Worm (Caenorhabditis elegans) whole organism, mixed stage, embryonic: ENCODE results near the gene ZK892.6.

Experiments used
- M03D4.4 ChIP-seq: sonication (generic microtip); optimal IDR thresholded peaks from 2 replicates; lab custom pipeline; 2017; ENCODE audit warnings: mild to moderate bottlenecking, missing genetic modification characterization, missing compliant biosample characterization
- bed-3 ChIP-seq: fragments of 200-800 bp; sonication (Bioruptor generic); optimal IDR thresholded peaks from 3 replicates; lab custom pipeline; 2018; ENCODE audit warnings: mild to moderate bottlenecking, missing genetic modification characterization, moderate library complexity, missing compliant biosample characterization
- blmp-1 ChIP-seq: fragments of 150-350 bp; optimal IDR thresholded peaks from 2 replicates; lab custom pipeline; 2014; ENCODE audit warnings: missing biosample characterization, missing genetic modification characterization
- ceh-39 ChIP-seq: fragments of 150-350 bp; optimal IDR thresholded peaks from 2 replicates; lab custom pipeline; 2014; ENCODE audit warnings: missing biosample characterization, missing genetic modification characterization
- ceh-43 ChIP-seq: fragments of 200-800 bp; sonication (Bioruptor generic); optimal IDR thresholded peaks from 2 replicates; lab custom pipeline; 2018; ENCODE audit warnings: mild to moderate bottlenecking, missing genetic modification characterization, moderate library complexity, missing compliant biosample characterization
- ces-1 ChIP-seq: fragments of 150-350 bp; optimal IDR thresholded peaks from 2 replicates; lab custom pipeline; 2014; ENCODE audit warnings: missing biosample characterization, missing genetic modification reagents, missing genetic modification characterization
- cnd-1 ChIP-seq: fragments of 200-800 bp; sonication (Bioruptor generic); optimal IDR thresholded peaks from 2 replicates; lab custom pipeline; 2018; ENCODE audit warnings: mild to moderate bottlenecking, missing genetic modification characterization, missing compliant biosample characterization
- drap-1 ChIP-seq: fragments of 200-800 bp; sonication (Bioruptor generic); optimal IDR thresholded peaks from 3 replicates; lab custom pipeline; 2018; ENCODE audit warnings: mild to moderate bottlenecking, missing genetic modification characterization, missing compliant biosample characterization
- elt-3 ChIP-seq: fragments of 150-350 bp; optimal IDR thresholded peaks from 2 replicates; lab custom pipeline; 2014; ENCODE audit warnings: missing biosample characterization, missing genetic modification characterization
- flh-1 ChIP-seq: fragments of 200-800 bp; sonication (Bioruptor generic); optimal IDR thresholded peaks from 2 replicates; lab custom pipeline; 2018; ENCODE audit warnings: mild to moderate bottlenecking, missing genetic modification characterization, moderate library complexity, missing compliant biosample characterization
- ham-2 ChIP-seq: fragments of 200-800 bp; sonication (Bioruptor generic); optimal IDR thresholded peaks from 2 replicates; lab custom pipeline; 2018; ENCODE audit warnings: mild to moderate bottlenecking, missing genetic modification characterization, missing compliant biosample characterization
- hlh-1 ChIP-seq: fragments of 150-350 bp; optimal IDR thresholded peaks from 2 replicates; lab custom pipeline; 2014; ENCODE audit warnings: missing biosample characterization, missing genetic modification reagents, missing genetic modification characterization
- lin-13 ChIP-seq: fragments of 150-350 bp; optimal IDR thresholded peaks from 2 replicates; lab custom pipeline; 2014; ENCODE audit warnings: missing biosample characterization, missing genetic modification characterization
- lin-32 ChIP-seq: fragments of 200-800 bp; sonication (Bioruptor generic); optimal IDR thresholded peaks from 2 replicates; lab custom pipeline; 2018; ENCODE audit warnings: mild to moderate bottlenecking, missing genetic modification characterization, missing compliant biosample characterization
- lsy-2 ChIP-seq: fragments of 150-350 bp; optimal IDR thresholded peaks from 2 replicates; lab custom pipeline; 2014; ENCODE audit warnings: missing biosample characterization, missing genetic modification characterization
- mab-5 ChIP-seq: fragments of 150-350 bp; optimal IDR thresholded peaks from 2 replicates; lab custom pipeline; 2014; ENCODE audit warnings: missing biosample characterization, missing genetic modification characterization
- mep-1 ChIP-seq: fragments of 150-350 bp; optimal IDR thresholded peaks from 2 replicates; lab custom pipeline; 2017; ENCODE audit warnings: missing biosample characterization, missing genetic modification reagents, missing genetic modification characterization, inconsistent platforms
- mls-2 ChIP-seq: sonication (generic microtip); optimal IDR thresholded peaks from 2 replicates; lab custom pipeline; 2016; ENCODE audit warnings: mild to moderate bottlenecking, missing genetic modification characterization, moderate library complexity, missing compliant biosample characterization
- nhr-12 ChIP-seq: fragments of 150-350 bp; optimal IDR thresholded peaks from 2 replicates; lab custom pipeline; 2014; ENCODE audit warnings: missing biosample characterization, missing genetic modification characterization
- nhr-2 ChIP-seq: fragments of 150-350 bp; optimal IDR thresholded peaks from 2 replicates; lab custom pipeline; 2014; ENCODE audit warnings: missing biosample characterization, missing genetic modification characterization
- nhr-237 ChIP-seq: fragments of 150-350 bp; optimal IDR thresholded peaks from 2 replicates; lab custom pipeline; 2014; ENCODE audit warnings: missing biosample characterization, missing genetic modification characterization
- nhr-28 ChIP-seq: fragments of 150-350 bp; optimal IDR thresholded peaks from 2 replicates; lab custom pipeline; 2014; ENCODE audit warnings: missing biosample characterization, missing genetic modification characterization
- nhr-76 ChIP-seq: sonication (generic microtip); optimal IDR thresholded peaks from 2 replicates; lab custom pipeline; 2017; ENCODE audit warnings: missing biosample characterization, missing genetic modification characterization
- pha-4 ChIP-seq: fragments of 150-350 bp; optimal IDR thresholded peaks from 2 replicates; lab custom pipeline; 2018; ENCODE audit warnings: missing biosample characterization, missing genetic modification reagents, missing genetic modification characterization
- sem-2 ChIP-seq: fragments of 200-800 bp; sonication (Bioruptor generic); optimal IDR thresholded peaks from 2 replicates; lab custom pipeline; 2018; ENCODE audit warnings: mild to moderate bottlenecking, missing genetic modification characterization, missing compliant biosample characterization
- snpc-4 ChIP-seq: fragments of 150-350 bp; optimal IDR thresholded peaks from 2 replicates; lab custom pipeline; 2014; ENCODE audit warnings: missing biosample characterization, missing genetic modification characterization
- sptf-1 ChIP-seq: sonication (generic microtip); optimal IDR thresholded peaks from 2 replicates; lab custom pipeline; 2017; ENCODE audit warnings: mild to moderate bottlenecking, missing genetic modification characterization, moderate library complexity, missing compliant biosample characterization
- tbx-8 ChIP-seq: fragments of 200-800 bp; sonication (Bioruptor generic); optimal IDR thresholded peaks from 2 replicates; lab custom pipeline; 2018; ENCODE audit warnings: mild to moderate bottlenecking, missing genetic modification characterization, moderate library complexity, missing compliant biosample characterization
- unc-120 ChIP-seq: sonication (generic microtip); optimal IDR thresholded peaks from 2 replicates; lab custom pipeline; 2017; ENCODE audit warnings: missing genetic modification characterization, missing compliant biosample characterization; ENCODE audit not compliant: poor library complexity, severe bottlenecking
- unc-39 ChIP-seq: fragments of 150-350 bp; optimal IDR thresholded peaks from 2 replicates; lab custom pipeline; 2014; ENCODE audit warnings: missing biosample characterization, missing genetic modification characterization
- unc-62 ChIP-seq: fragments of 150-350 bp; optimal IDR thresholded peaks from 2 replicates; lab custom pipeline; 2014; ENCODE audit warnings: missing biosample characterization, missing genetic modification reagents, missing genetic modification characterization
- zip-8 ChIP-seq: fragments of 150-350 bp; optimal IDR thresholded peaks from 2 replicates; lab custom pipeline; 2014; ENCODE audit warnings: missing biosample characterization, missing genetic modification characterization

Gene ZK892.6

ce11 chrII:9935664-9936063 is 44.3 kb downstream of the ZK892.6 start:
- TF ChIP-seq mep-1 (no peak), lin-32 (GFP tag; lab: Kevin White, UChicago) (no peak), nhr-2 (no peak), nhr-76 (tag; lab: Kevin White, UChicago) (no peak), sem-2 (no peak), snpc-4 (no peak), elt-3 (tag; lab: Kevin White, UChicago) (no peak), M03D4.4 (tag; lab: Kevin White, UChicago) (no peak), unc-39 (tag; lab: Kevin White, UChicago) (no peak), ham-2 (GFP tag; lab: Kevin White, UChicago) (no peak), nhr-237 (tag; lab: Kevin White, UChicago) (no peak), unc-62 (GFP tag; lab: Kevin White, UChicago) (no peak), blmp-1 (tag; lab: Kevin White, UChicago) (no peak), zip-8 (tag; lab: Kevin White, UChicago) (no peak), drap-1 (GFP tag; lab: Kevin White, UChicago) (no peak)

DNA sequence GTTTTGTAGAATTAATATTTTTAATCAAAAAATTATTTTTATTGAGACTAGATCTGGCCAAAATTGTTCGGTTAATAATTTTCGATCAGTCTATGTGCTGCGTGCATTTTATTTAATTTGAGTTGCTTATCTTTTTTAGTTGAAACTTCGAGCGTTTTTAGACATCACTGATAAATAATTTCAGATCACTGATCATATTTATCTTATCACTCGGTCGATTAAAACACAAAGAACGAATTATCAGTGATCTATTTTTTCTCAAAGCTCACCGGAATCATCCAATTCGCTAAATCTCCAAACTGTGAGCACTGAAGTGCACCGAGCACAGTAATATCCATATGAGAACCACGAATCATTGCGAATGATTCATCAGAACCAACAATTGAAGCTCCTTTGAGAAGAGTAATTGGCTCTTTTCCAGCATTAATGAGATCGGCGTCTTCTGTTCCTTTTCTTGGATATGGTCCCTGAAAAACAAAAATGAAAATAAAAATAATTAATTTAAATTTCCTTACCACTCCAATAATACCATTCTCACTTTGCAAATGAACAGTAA is 44.8 kb downstream of the ZK892.6 start:
- no peak for TF ChIP-seq mep-1
- no peak for TF ChIP-seq bed-3 (GFP tag; lab: Kevin White, UChicago)
- TF ChIP-seq pha-4 (tag; lab: Kevin White, UChicago), result no peak

- TF ChIP-seq nhr-28, result no peak
- no peak for TF ChIP-seq drap-1 (GFP tag; lab: Kevin White, UChicago)
- TF ChIP-seq ceh-43, result no peak
- TF ChIP-seq cnd-1 (tag; lab: Kevin White, UChicago), result no peak
- TF ChIP-seq snpc-4, result no peak
- TF ChIP-seq unc-39 (tag; lab: Kevin White, UChicago), result no peak
- no peak for TF ChIP-seq tbx-8 (GFP tag; lab: Kevin White, UChicago)
- no peak for TF ChIP-seq zip-8 (tag; lab: Kevin White, UChicago)
- no peak for TF ChIP-seq nhr-12 (tag; lab: Kevin White, UChicago)
- no peak for TF ChIP-seq sptf-1
- no peak for TF ChIP-seq mep-1
- no peak for TF ChIP-seq lsy-2 (tag; lab: Kevin White, UChicago)
- no peak for TF ChIP-seq mab-5 (tag; lab: Kevin White, UChicago)
- TF ChIP-seq pha-4 (tag; lab: Kevin White, UChicago), result no peak
- no peak for TF ChIP-seq elt-3 (tag; lab: Kevin White, UChicago)
- TF ChIP-seq flh-1 (GFP tag; lab: Kevin White, UChicago), result no peak
- TF ChIP-seq nhr-2, result no peak
Observed at ce11 chrII:9934570-9934969, 45.4 kb downstream of the ZK892.6 start.

DNA sequence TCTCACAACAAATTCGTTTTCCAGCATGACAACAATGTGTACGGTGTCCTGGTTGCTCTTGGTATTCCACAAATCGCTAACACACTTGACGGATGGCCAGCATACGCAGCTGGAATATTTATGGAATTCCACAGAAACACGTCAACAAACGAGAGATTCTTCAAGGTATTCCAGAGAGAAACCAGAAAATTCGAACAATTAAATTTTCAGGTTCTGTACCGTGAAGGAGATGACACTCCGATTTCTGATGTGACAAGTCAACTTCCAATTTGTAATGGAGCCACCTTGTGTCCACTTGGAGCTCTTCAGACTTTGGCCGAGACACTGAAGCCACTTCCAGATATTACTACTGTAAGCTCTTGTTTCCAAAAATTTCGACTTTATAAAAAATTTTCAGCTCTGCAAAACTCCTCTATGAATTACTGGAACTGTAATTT is 46.0 kb downstream of the ZK892.6 start:
- TF ChIP-seq ceh-43, result no peak
- TF ChIP-seq lin-13 (tag; lab: Kevin White, UChicago), result no peak
- no peak for TF ChIP-seq mls-2 (tag; lab: Kevin White, UChicago)
- no peak for TF ChIP-seq mep-1
- no peak for TF ChIP-seq elt-3 (tag; lab: Kevin White, UChicago)
- no peak for TF ChIP-seq lsy-2 (tag; lab: Kevin White, UChicago)

ce11 chrII:9931476-9931875 is 48.5 kb downstream of the ZK892.6 start, which contains the start of gene pho-11:
TSS of gene pho-11 (plus strand) at chrII:9931849.
- no peak for TF ChIP-seq cnd-1 (tag; lab: Kevin White, UChicago)

DNA sequence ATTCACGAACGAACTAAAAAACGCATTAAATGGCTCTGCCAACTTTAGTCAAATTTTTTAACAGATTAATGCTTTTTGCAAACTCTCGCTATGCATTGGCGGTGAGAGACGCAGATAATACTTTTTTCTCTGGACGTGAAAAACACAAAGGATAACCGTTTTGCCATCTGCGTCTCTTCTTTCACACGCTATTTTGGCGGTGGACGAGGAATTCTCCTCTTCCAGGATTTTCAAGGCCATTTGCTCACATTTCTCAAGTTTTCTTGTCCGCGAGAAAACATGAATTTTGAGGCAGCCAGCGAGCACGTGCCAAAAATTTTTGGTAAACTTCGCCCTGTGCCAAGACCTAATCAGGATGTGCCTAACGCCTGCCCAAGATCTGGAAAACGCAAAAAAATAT is 48.9 kb downstream of the ZK892.6 start:
- TF ChIP-seq zip-8 (tag; lab: Kevin White, UChicago) (no peak), lsy-2 (tag; lab: Kevin White, UChicago) (no peak), lin-32 (GFP tag; lab: Kevin White, UChicago) (no peak), hlh-1 (tag; lab: Kevin White, UChicago) (no peak), tbx-8 (GFP tag; lab: Kevin White, UChicago) (no peak), mls-2 (tag; lab: Kevin White, UChicago) (no peak), cnd-1 (tag; lab: Kevin White, UChicago) (no peak), M03D4.4 (tag; lab: Kevin White, UChicago) (no peak), sptf-1 (no peak), unc-62 (GFP tag; lab: Kevin White, UChicago) (no peak), unc-39 (tag; lab: Kevin White, UChicago) (no peak), flh-1 (GFP tag; lab: Kevin White, UChicago) (no peak), unc-120 (tag; lab: Kevin White, UChicago) (no peak), bed-3 (GFP tag; lab: Kevin White, UChicago) (no peak), pha-4 (tag; lab: Kevin White, UChicago) (no peak), mep-1 (no peak), ces-1 (GFP tag; lab: Kevin White, UChicago) (no peak), ceh-39 (tag; lab: Kevin White, UChicago) (no peak), drap-1 (GFP tag; lab: Kevin White, UChicago) (no peak)
